Fruit fly (Drosophila melanogaster): ENCODE data around the gene Ssb-c31a.

dm6 chr2L:8163025-8163351 lies 48.2 kb upstream of the Ssb-c31a start, which contains the start of gene Piezo:
- no peak for TF ChIP-seq CTCF (optimal IDR thresholded peaks at IDR 0.05)
- no peak for TF ChIP-seq CG8478 (optimal IDR thresholded peaks at IDR 0.05)

All from S2 (cell line).